Worm (Caenorhabditis elegans): ENCODE data around the gene med-1.

Gene med-1

ce11 chrX:12404729-12405128 lies 25.7 kb upstream of the med-1 start:
- TF ChIP-seq elt-3 (tag; optimal IDR thresholded peaks at IDR 0.05) (no peak), nfya-1 (tag; optimal IDR thresholded peaks at IDR 0.05; ENCODE audit: insufficient read depth) (peak; percentile 14), jun-1 (tag; optimal IDR thresholded peaks at IDR 0.05) (no peak), nhr-77 (tag; optimal IDR thresholded peaks at IDR 0.05) (no peak), lin-39 (tag; optimal IDR thresholded peaks at IDR 0.05) (peak; percentile 70), unc-62 (GFP tag; optimal IDR thresholded peaks at IDR 0.05) (peak; percentile 28), elt-1 (tag; optimal IDR thresholded peaks at IDR 0.05) (peak; percentile 36)

DNA sequence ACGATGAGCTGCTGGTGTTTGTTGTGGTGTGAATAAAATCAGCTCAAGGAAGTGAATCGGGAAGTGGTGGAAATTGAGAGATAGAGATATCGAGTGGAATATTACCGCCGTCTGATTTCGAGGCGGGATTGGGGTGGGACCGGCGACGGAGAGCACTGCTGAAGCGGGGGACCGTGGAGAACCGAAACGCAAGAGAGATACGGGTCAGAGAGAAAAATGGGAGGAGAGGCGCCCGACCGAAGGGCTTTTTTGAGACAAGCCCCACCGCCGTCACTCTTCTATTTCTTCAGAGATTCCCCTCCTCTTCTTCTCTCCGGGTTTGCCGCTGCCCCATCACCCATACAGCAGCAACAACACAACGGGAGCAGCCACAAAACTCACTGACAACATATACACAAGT lies 24.4 kb upstream of the med-1 start:
- TF ChIP-seq pha-4 (tag; optimal IDR thresholded peaks at IDR 0.05) (no peak), ztf-4 (tag; optimal IDR thresholded peaks at IDR 0.05) (no peak), nfya-1 (tag; optimal IDR thresholded peaks at IDR 0.05; ENCODE audit: insufficient read depth) (peak; percentile 13), lin-39 (tag; optimal IDR thresholded peaks at IDR 0.05) (peak; percentile 61)

DNA sequence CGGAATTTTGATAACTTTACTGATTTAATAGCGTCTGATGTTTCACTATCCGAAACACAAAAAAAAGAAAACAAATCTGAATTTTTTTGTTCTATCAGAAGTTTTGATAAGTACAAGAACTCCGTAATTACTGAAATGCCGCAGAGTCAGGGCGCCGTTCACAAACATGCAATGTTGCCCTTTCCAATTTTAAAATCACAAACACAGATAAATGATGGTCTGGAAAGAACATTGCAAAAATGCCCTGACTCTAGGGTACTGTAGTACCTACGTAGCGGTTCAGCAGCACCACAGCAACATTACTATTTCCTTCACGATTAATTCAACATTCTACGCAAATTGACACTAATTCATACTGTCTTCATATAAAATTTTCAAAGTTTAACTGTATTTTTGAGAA lies 23.8 kb upstream of the med-1 start:
- TF ChIP-seq mdl-1 (tag; optimal IDR thresholded peaks at IDR 0.05), result no peak
- no peak for TF ChIP-seq nhr-43 (tag; optimal IDR thresholded peaks at IDR 0.05; ENCODE audit: poor library complexity, severe bottlenecking)
- no peak for TF ChIP-seq zag-1 (tag; optimal IDR thresholded peaks at IDR 0.05)
- no peak for TF ChIP-seq daf-12 (tag; optimal IDR thresholded peaks at IDR 0.05)
- TF ChIP-seq ceh-82 (tag; optimal IDR thresholded peaks at IDR 0.05), result no peak
- no peak for TF ChIP-seq nhr-76 (tag; optimal IDR thresholded peaks at IDR 0.05)
- TF ChIP-seq nhr-11 (tag; optimal IDR thresholded peaks at IDR 0.05), result no peak
- TF ChIP-seq elt-2 (tag; optimal IDR thresholded peaks at IDR 0.05), result no peak
- no peak for TF ChIP-seq ceh-28 (tag; optimal IDR thresholded peaks at IDR 0.05)
- no peak for TF ChIP-seq nhr-23 (tag; optimal IDR thresholded peaks at IDR 0.05)

DNA sequence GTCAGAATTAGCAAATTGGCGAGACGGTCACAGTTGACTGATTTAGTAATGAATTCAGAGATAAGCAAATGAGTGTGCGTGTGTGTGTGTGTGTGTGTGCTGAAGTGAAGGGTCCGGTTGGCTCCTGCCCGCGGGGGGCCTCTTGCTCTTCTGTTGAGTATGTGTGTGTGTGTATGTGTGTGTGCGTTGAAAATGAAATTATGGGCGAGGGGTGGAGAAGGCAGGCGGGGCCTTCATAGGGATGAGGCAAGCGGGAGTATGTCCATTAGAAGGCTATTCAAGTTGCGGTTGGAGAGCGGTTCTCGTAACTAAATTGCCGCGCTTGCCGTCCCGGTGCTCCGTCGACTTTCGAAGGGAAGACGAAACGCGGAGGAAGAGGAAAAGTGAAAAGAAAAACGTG lies 23.1 kb upstream of the med-1 start:
- TF ChIP-seq ztf-11 (tag; optimal IDR thresholded peaks at IDR 0.05) (no peak), unc-39 (tag; optimal IDR thresholded peaks at IDR 0.05) (no peak), ceh-16 (tag; optimal IDR thresholded peaks at IDR 0.05) (no peak), fkh-10 (GFP tag; optimal IDR thresholded peaks at IDR 0.05) (peak; percentile 77), snpc-4 (tag; optimal IDR thresholded peaks at IDR 0.05) (no peak), fkh-2 (tag; optimal IDR thresholded peaks at IDR 0.05) (no peak), nfya-1 (tag; optimal IDR thresholded peaks at IDR 0.05; ENCODE audit: insufficient read depth) (peak; percentile 32)

ce11 chrX:12413941-12414340 lies 16.5 kb upstream of the med-1 start, which contains the start of gene lin-2:
Gene lin-2, minus strand, starts transcription at chrX:12414041.
- TF ChIP-seq elt-2 (tag; optimal IDR thresholded peaks at IDR 0.05), result peak; percentile 37
- no peak for TF ChIP-seq R02D3.7 (tag; optimal IDR thresholded peaks at IDR 0.05)

DNA sequence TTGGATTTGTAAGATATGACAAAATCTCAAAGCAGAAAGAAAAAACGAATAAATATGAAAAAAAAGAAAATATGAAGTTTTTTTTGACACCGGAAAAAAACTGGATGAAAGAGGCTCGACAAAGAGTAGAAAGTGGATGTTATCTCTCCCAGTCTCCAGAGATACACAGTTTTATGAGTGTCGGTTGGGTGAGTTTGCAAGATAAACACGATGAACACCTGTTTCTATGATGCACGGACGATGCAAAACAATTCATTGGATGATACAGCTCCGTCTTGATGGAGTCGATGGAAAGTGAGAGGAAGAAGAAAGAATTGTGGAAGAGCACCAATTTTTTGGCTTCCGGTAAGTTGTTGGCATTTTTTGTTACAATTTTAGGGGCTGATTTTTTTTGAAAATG lies 14.6 kb upstream of the med-1 start:
- TF ChIP-seq lin-39 (tag; optimal IDR thresholded peaks at IDR 0.05), result peak; percentile 12
- no peak for TF ChIP-seq elt-3 (tag; optimal IDR thresholded peaks at IDR 0.05)
- TF ChIP-seq lin-15B (tag; optimal IDR thresholded peaks at IDR 0.05), result no peak
- TF ChIP-seq mdl-1 (tag; optimal IDR thresholded peaks at IDR 0.05), result no peak
- TF ChIP-seq nhr-12 (tag; optimal IDR thresholded peaks at IDR 0.05), result no peak
- TF ChIP-seq nhr-237 (tag; optimal IDR thresholded peaks at IDR 0.05), result no peak
- TF ChIP-seq daf-12 (tag; optimal IDR thresholded peaks at IDR 0.05), result no peak
- TF ChIP-seq fos-1 (tag; optimal IDR thresholded peaks at IDR 0.05), result no peak
- TF ChIP-seq zag-1 (tag; optimal IDR thresholded peaks at IDR 0.05), result no peak
- no peak for TF ChIP-seq aly-2 (tag; optimal IDR thresholded peaks at IDR 0.05)
- TF ChIP-seq jun-1 (tag; optimal IDR thresholded peaks at IDR 0.05), result no peak
- no peak for TF ChIP-seq nhr-25 (tag; optimal IDR thresholded peaks at IDR 0.05)
- peak; percentile 7 for TF ChIP-seq nfya-1 (tag; optimal IDR thresholded peaks at IDR 0.05; ENCODE audit: insufficient read depth)
- no peak for TF ChIP-seq sea-2 (GFP tag; optimal IDR thresholded peaks at IDR 0.05)
- no peak for TF ChIP-seq ztf-4 (tag; optimal IDR thresholded peaks at IDR 0.05)
- no peak for TF ChIP-seq egl-5 (tag; optimal IDR thresholded peaks at IDR 0.05)
- no peak for TF ChIP-seq nhr-67 (tag; optimal IDR thresholded peaks at IDR 0.05)

Measured in whole organism, L3 larva.